Worm (Caenorhabditis elegans): ENCODE data around the gene sft-4.

DNA sequence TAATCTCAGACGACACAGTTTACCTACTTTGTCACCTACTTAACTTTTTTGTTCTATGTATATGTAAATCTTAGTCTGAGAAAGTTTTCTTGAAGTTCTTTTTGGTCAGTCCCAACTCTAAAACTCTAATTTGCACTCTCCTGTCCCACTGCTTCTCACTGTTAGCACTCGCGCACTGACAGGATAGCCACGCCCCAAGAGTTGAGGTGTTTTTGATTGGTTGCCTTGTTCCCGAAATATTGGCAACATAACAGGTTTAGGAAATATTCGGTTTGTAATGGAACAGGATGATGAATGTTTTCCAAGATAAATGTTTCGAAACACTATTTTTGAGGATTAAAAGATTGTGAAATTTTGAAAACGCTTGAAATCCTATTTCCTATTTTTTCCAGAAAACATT is 36.6 kb upstream of the sft-4 start:
- TF ChIP-seq flt-1 (GFP tag; IDR thresholded peaks at IDR 0.05) (no peak), klf-2 (GFP tag; conservative IDR thresholded peaks at IDR 0.05) (no peak), ztf-29 (GFP tag; IDR thresholded peaks at IDR 0.05) (no peak), cog-1 (tag; optimal IDR thresholded peaks at IDR 0.05) (no peak), med-1 (GFP tag; optimal IDR thresholded peaks at IDR 0.05; ENCODE audit: insufficient read depth) (no peak), T22C8.4 (GFP tag; IDR thresholded peaks at IDR 0.05) (no peak), ref-1 (GFP tag; conservative IDR thresholded peaks at IDR 0.05) (no peak), tab-1 (GFP tag; IDR thresholded peaks at IDR 0.05) (no peak)
